Worm (Caenorhabditis elegans) whole organism, L3 larva: Measurements from ENCODE around the gene lmtr-2.

Experiments used
- ZK546.5 ChIP-seq: sonication (generic microtip); optimal IDR thresholded peaks from 2 replicates; lab custom pipeline; 2017; ENCODE audit warnings: missing biosample characterization, missing genetic modification characterization
- ama-1 ChIP-seq: fragments of 150-350 bp; optimal IDR thresholded peaks from 2 replicates; lab custom pipeline; 2018
- ceh-16 ChIP-seq: sonication (generic microtip); optimal IDR thresholded peaks from 2 replicates; lab custom pipeline; 2017; ENCODE audit warnings: missing biosample characterization, missing genetic modification characterization
- elt-1 ChIP-seq: fragments of 150-350 bp; optimal IDR thresholded peaks from 2 replicates; lab custom pipeline; 2014; ENCODE audit warnings: missing biosample characterization, missing genetic modification characterization
- elt-2 ChIP-seq: sonication (generic microtip); optimal IDR thresholded peaks from 2 replicates; lab custom pipeline; 2016; ENCODE audit warnings: missing genetic modification reagents, mild to moderate bottlenecking, missing genetic modification characterization, missing compliant biosample characterization
- elt-3 ChIP-seq, 3 experiments: fragments of 150-350 bp in 1 of 3; sonication (generic microtip) in 2 of 3; optimal IDR thresholded peaks; 2 replicates in 2 of 3; 4 replicates in 1 of 3; lab custom pipeline; 2014 to 2017; ENCODE audit warnings: missing biosample characterization in 3 of 3, missing genetic modification characterization in 3 of 3
- jun-1 ChIP-seq: fragments of 150-350 bp; optimal IDR thresholded peaks from 2 replicates; lab custom pipeline; 2014; ENCODE audit warnings: missing biosample characterization, missing genetic modification reagents, missing genetic modification characterization
- lin-15B ChIP-seq: fragments of 150-350 bp; optimal IDR thresholded peaks from 2 replicates; lab custom pipeline; 2014; ENCODE audit warnings: missing biosample characterization, missing genetic modification characterization
- lin-39 ChIP-seq: fragments of 150-350 bp; optimal IDR thresholded peaks from 2 replicates; lab custom pipeline; 2018; ENCODE audit warnings: missing biosample characterization, missing genetic modification reagents, missing genetic modification characterization
- nfya-1 ChIP-seq: sonication (generic microtip); optimal IDR thresholded peaks from 2 replicates; lab custom pipeline; 2017; ENCODE audit warnings: missing genetic modification characterization, mild to moderate bottlenecking, missing compliant biosample characterization, antibody characterized with exemption, moderate library complexity; ENCODE audit not compliant: insufficient read depth
- nhr-237 ChIP-seq: fragments of 150-350 bp; optimal IDR thresholded peaks from 2 replicates; lab custom pipeline; 2014; ENCODE audit warnings: missing biosample characterization, missing genetic modification characterization
- nhr-25 ChIP-seq: sonication (generic microtip); optimal IDR thresholded peaks from 2 replicates; lab custom pipeline; 2017; ENCODE audit warnings: missing biosample characterization, missing genetic modification characterization
- nhr-28 ChIP-seq: fragments of 150-350 bp; optimal IDR thresholded peaks from 2 replicates; lab custom pipeline; 2014; ENCODE audit warnings: missing biosample characterization, missing genetic modification characterization
- skn-1 ChIP-seq: fragments of 150-350 bp; optimal IDR thresholded peaks from 2 replicates; lab custom pipeline; 2014; ENCODE audit warnings: missing biosample characterization, missing genetic modification characterization

ce11 chrV:7983381-7984052, 27.4 kb downstream of the lmtr-2 start, which contains the start of the genes natb-1 and abhd-12:
- TF ChIP-seq elt-2 (tag; lab: Kevin White, UChicago) (peak; percentile 20), elt-3 (tag; optimal IDR thresholded peaks at IDR 0.05; lab: Kevin White, UChicago) (no peak), ama-1 (no peak), jun-1 (tag; lab: Kevin White, UChicago) (no peak), elt-1 (tag; lab: Kevin White, UChicago) (no peak), lin-15B (tag; lab: Kevin White, UChicago) (no peak), nhr-237 (tag; lab: Kevin White, UChicago) (no peak), nhr-25 (tag; lab: Kevin White, UChicago) (peak; percentile 29), skn-1 (no peak), lin-39 (tag; lab: Kevin White, UChicago) (no peak), ZK546.5 (tag; lab: Kevin White, UChicago) (no peak), ceh-16 (tag; lab: Kevin White, UChicago) (no peak), nfya-1 (tag; lab: Kevin White, UChicago) (peak; percentile 67), nhr-28 (no peak)
